Worm (Caenorhabditis elegans): Measurements from ENCODE around the gene odr-2.

The odr-2 gene

ce11 chrV:7140368-7140767 is 37.0 kb downstream of the odr-2 start:
- TF ChIP-seq atf-7 (tag; optimal IDR thresholded peaks at IDR 0.05), result peak; percentile 42
- TF ChIP-seq pbrm-1 (GFP tag; IDR thresholded peaks at IDR 0.05), result no peak
- TF ChIP-seq hmg-20 (GFP tag; IDR thresholded peaks at IDR 0.05), result no peak
- TF ChIP-seq efl-1 (GFP tag; optimal IDR thresholded peaks at IDR 0.05), result no peak
- no peak for TF ChIP-seq B0261.1 (tag; optimal IDR thresholded peaks at IDR 0.05)
- no peak for TF ChIP-seq C06A6.2 (GFP tag; conservative IDR thresholded peaks at IDR 0.05)
- TF ChIP-seq mes-4 (tag; optimal IDR thresholded peaks at IDR 0.05), result no peak

DNA sequence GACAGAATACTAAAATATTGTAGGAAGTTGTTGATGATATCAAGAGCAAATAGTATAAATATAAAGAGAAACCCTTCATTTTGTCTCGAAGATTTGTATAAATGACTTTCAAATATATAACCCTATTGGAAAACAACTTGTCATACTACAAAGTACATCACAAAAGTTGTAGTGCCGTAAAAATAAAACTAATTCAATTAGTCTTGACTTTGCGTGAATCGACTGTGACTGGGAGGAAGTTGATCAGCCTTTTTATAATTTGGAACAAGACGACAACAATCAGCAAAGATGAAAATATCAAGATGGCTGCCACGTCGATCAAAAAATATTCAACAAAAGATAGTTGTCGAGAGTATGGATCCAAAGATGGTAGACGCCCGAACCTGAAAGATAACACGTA is 38.5 kb downstream of the odr-2 start, which contains the start of gene ugt-40:
ugt-40 (minus strand) TSS at position 101 of the 400 bp plus-strand sequence.
- no peak for TF ChIP-seq F39B2.1 (GFP tag; IDR thresholded peaks at IDR 0.05)
- no peak for TF ChIP-seq F22D6.2 (tag; optimal IDR thresholded peaks at IDR 0.05)
- no peak for TF ChIP-seq nhr-179 (tag; optimal IDR thresholded peaks at IDR 0.05)
- no peak for TF ChIP-seq cebp-1 (GFP tag; IDR thresholded peaks at IDR 0.05)
- no peak for TF ChIP-seq cebp-1 (tag; optimal IDR thresholded peaks at IDR 0.05)
- TF ChIP-seq ets-4 (GFP tag; optimal IDR thresholded peaks at IDR 0.05), result no peak

DNA sequence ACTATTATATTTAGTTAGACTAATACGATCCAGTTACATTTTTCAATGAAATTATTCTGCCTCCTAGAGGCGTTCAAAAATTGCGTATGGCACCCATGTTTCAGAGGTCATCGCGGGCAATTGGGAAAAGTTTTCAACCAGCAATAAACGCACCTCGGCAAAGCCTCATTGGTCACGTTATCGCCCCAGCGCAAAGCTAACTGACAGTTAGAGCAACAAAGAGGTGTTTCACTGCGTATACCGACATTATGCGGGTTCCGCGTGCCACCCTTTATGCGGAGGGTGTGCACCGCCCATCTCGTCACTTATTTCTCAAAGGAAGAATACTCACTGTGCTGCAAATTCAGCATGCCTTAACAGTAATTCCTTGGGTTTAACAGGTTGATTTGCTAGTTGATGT is 39.3 kb downstream of the odr-2 start:
- peak; percentile 46 for TF ChIP-seq tlf-1 (GFP tag; optimal IDR thresholded peaks at IDR 0.05)
- TF ChIP-seq nhr-90 (tag; optimal IDR thresholded peaks at IDR 0.05), result no peak
- peak; percentile 95 for TF ChIP-seq him-1 (tag; optimal IDR thresholded peaks at IDR 0.05)
- no peak for TF ChIP-seq K12H6.12 (tag; optimal IDR thresholded peaks at IDR 0.05)
- TF ChIP-seq egl-44 (GFP tag; IDR thresholded peaks at IDR 0.05), result no peak
- 0 out of 2 replicates have a peak, but pooled peaks have one; percentile 47 for TF ChIP-seq ztf-28 (GFP tag; IDR thresholded peaks at IDR 0.05)
- TF ChIP-seq lsy-27 (tag; optimal IDR thresholded peaks at IDR 0.05; ENCODE audit: borderline replicate concordance, insufficient read depth), result no peak
- no peak for TF ChIP-seq F23B12.7 (tag; optimal IDR thresholded peaks at IDR 0.05; ENCODE audit: insufficient read depth)
- TF ChIP-seq mel-28 (tag; optimal IDR thresholded peaks at IDR 0.05; ENCODE audit: borderline replicate concordance), result no peak
- TF ChIP-seq hrde-1 (tag; optimal IDR thresholded peaks at IDR 0.05; ENCODE audit: borderline replicate concordance), result peak; percentile 9
- TF ChIP-seq nfya-1 (tag; optimal IDR thresholded peaks at IDR 0.05; ENCODE audit: borderline replicate concordance, insufficient read depth), result no peak
- TF ChIP-seq zim-3 (tag; optimal IDR thresholded peaks at IDR 0.05), result peak; percentile 14
- peak; percentile 76 for TF ChIP-seq snpc-3.4 (tag; optimal IDR thresholded peaks at IDR 0.05)
- 0 out of 2 replicates have a peak, but pooled peaks have one; percentile 50 for TF ChIP-seq B0019.2 (GFP tag; conservative IDR thresholded peaks at IDR 0.05)
- TF ChIP-seq rpc-1 (optimal IDR thresholded peaks at IDR 0.05), result no peak
- TF ChIP-seq rpc-1 (tag; optimal IDR thresholded peaks at IDR 0.05), result peak; percentile 6
- peak; percentile 14 for TF ChIP-seq nhr-80 (tag; optimal IDR thresholded peaks at IDR 0.05)
- no peak for TF ChIP-seq repo-1 (tag; optimal IDR thresholded peaks at IDR 0.05)
- peak; percentile 85 for TF ChIP-seq madf-6 (GFP tag; IDR thresholded peaks at IDR 0.05)
- no peak for TF ChIP-seq efl-1 (GFP tag; optimal IDR thresholded peaks at IDR 0.05)
- TF ChIP-seq dpl-1 (GFP tag; optimal IDR thresholded peaks at IDR 0.05), result no peak
- TF ChIP-seq ets-4 (GFP tag; optimal IDR thresholded peaks at IDR 0.05), result no peak
- TF ChIP-seq lsl-1 (GFP tag; optimal IDR thresholded peaks at IDR 0.05), result peak; percentile 68
- TF ChIP-seq ceh-79 (tag; optimal IDR thresholded peaks at IDR 0.05), result no peak
- TF ChIP-seq F52B5.7 (tag; optimal IDR thresholded peaks at IDR 0.05), result no peak
- peak; percentile 93 for TF ChIP-seq D2030.7 (GFP tag; IDR thresholded peaks at IDR 0.05)
- peak; percentile 26 for TF ChIP-seq fkh-3 (tag; optimal IDR thresholded peaks at IDR 0.05)
- TF ChIP-seq tbx-9 (tag; optimal IDR thresholded peaks at IDR 0.05; ENCODE audit: borderline replicate concordance), result no peak
- TF ChIP-seq zfh-2 (GFP tag; conservative IDR thresholded peaks at IDR 0.05), result no peak
- TF ChIP-seq cebp-1 (GFP tag; IDR thresholded peaks at IDR 0.05), result no peak
- no peak for TF ChIP-seq cebp-1 (tag; optimal IDR thresholded peaks at IDR 0.05)
- peak in 1 of 2 experiments; percentile 3 for TF ChIP-seq rec-8 (tag; optimal IDR thresholded peaks at IDR 0.05)
- peak; percentile 35 for TF ChIP-seq xnd-1 (tag; optimal IDR thresholded peaks at IDR 0.05)
- TF ChIP-seq attf-3 (GFP tag; conservative IDR thresholded peaks at IDR 0.05), result 0 out of 2 replicates have a peak, but pooled peaks have one; percentile 29
- TF ChIP-seq atf-7 (tag; optimal IDR thresholded peaks at IDR 0.05), result peak; percentile 25
- no peak for TF ChIP-seq aptf-3 (GFP tag; IDR thresholded peaks at IDR 0.05)
- peak; percentile 65 for TF ChIP-seq F33H1.4 (GFP tag; IDR thresholded peaks at IDR 0.05)
